Worm (Caenorhabditis elegans) whole organism, young adult: ENCODE measurements around the gene manf-1.

Experiments
- B0336.3 ChIP-seq: fragments of 200-800 bp; sonication (Bioruptor generic); IDR thresholded peaks from 2 replicates; pipeline ENCODE4 v1.3.6; 2022; ENCODE audit warnings: missing genetic modification characterization, missing compliant biosample characterization
- C17E4.6 ChIP-seq: fragments of 200-800 bp; sonication (Bioruptor generic); IDR thresholded peaks from 2 replicates; pipeline ENCODE4 v1.3.6; 2022; ENCODE audit warnings: missing genetic modification reagents, missing genetic modification characterization, missing compliant biosample characterization
- D2030.7 ChIP-seq: fragments of 200-800 bp; sonication (Bioruptor generic); IDR thresholded peaks from 2 replicates; pipeline ENCODE4 v1.3.6; 2022; ENCODE audit warnings: missing genetic modification reagents, missing genetic modification characterization, missing compliant biosample characterization
- F23B12.7 ChIP-seq: sonication (generic microtip); optimal IDR thresholded peaks from 2 replicates; lab custom pipeline; 2017; ENCODE audit warnings: missing genetic modification characterization, mild to moderate bottlenecking, missing compliant biosample characterization, antibody characterized with exemption, moderate library complexity; ENCODE audit not compliant: insufficient read depth
- F33H1.4 ChIP-seq: fragments of 200-800 bp; sonication (Bioruptor generic); IDR thresholded peaks from 2 replicates; pipeline ENCODE4 v1.3.6; 2022; ENCODE audit warnings: missing genetic modification reagents, missing genetic modification characterization, missing compliant biosample characterization
- F37B4.10 ChIP-seq: fragments of 200-800 bp; sonication (Bioruptor generic); IDR thresholded peaks from 2 replicates; pipeline ENCODE4 v1.3.6; 2022; ENCODE audit warnings: missing genetic modification characterization, missing compliant biosample characterization
- F39B2.1 ChIP-seq: fragments of 200-800 bp; sonication (Bioruptor generic); IDR thresholded peaks from 2 replicates; pipeline ENCODE4 v1.3.6; 2022; ENCODE audit warnings: missing genetic modification reagents, missing genetic modification characterization, missing compliant biosample characterization
- K11D2.4 ChIP-seq: fragments of 200-800 bp; sonication (Bioruptor generic); IDR thresholded peaks from 2 replicates; pipeline ENCODE4 v1.3.6; 2022; ENCODE audit warnings: missing genetic modification reagents, missing genetic modification characterization, missing compliant biosample characterization
- K12H6.12 ChIP-seq: fragments of 200-800 bp; sonication (Bioruptor generic); optimal IDR thresholded peaks from 2 replicates; lab custom pipeline; 2018; ENCODE audit warnings: mild to moderate bottlenecking, missing genetic modification characterization, missing compliant biosample characterization
- T07F8.4 ChIP-seq: sonication (generic microtip); optimal IDR thresholded peaks from 2 replicates; lab custom pipeline; 2016; ENCODE audit warnings: mild to moderate bottlenecking, missing genetic modification characterization, moderate library complexity, missing compliant biosample characterization
- Y53G8AR.9 ChIP-seq: fragments of 200-800 bp; sonication (Bioruptor generic); conservative IDR thresholded peaks from 2 replicates; pipeline ENCODE4 v1.3.6; 2022; ENCODE audit warnings: missing genetic modification reagents, missing genetic modification characterization, missing compliant biosample characterization
- Y95B8A.8 ChIP-seq: fragments of 200-800 bp; sonication (Bioruptor generic); IDR thresholded peaks from 2 replicates; pipeline ENCODE4 v1.3.6; 2022; ENCODE audit warnings: missing genetic modification reagents, missing genetic modification characterization, missing compliant biosample characterization
- ama-1 ChIP-seq, 3 experiments: fragments of 150-350 bp in 1 of 3; sonication (generic microtip) in 2 of 3; optimal IDR thresholded peaks; 2 replicates each; lab custom pipeline; 2014 to 2018; ENCODE audit warnings: missing biosample characterization in 2 of 3, missing genetic modification characterization in 2 of 3, missing genetic modification reagents in 2 of 3
- attf-3 ChIP-seq: fragments of 200-800 bp; sonication (Bioruptor generic); conservative IDR thresholded peaks from 2 replicates; pipeline ENCODE4 v1.3.6; 2022; ENCODE audit warnings: missing genetic modification reagents, missing genetic modification characterization, missing compliant biosample characterization
- attf-5 ChIP-seq: fragments of 200-800 bp; sonication (Bioruptor generic); optimal IDR thresholded peaks from 2 replicates; lab custom pipeline; 2018; ENCODE audit warnings: mild to moderate bottlenecking, missing genetic modification characterization, missing compliant biosample characterization
- cebp-1 ChIP-seq, 2 experiments: fragments of 200-800 bp in 1 of 2; sonication (Bioruptor generic) in 1 of 2; sonication (generic microtip) in 1 of 2; IDR thresholded peaks in 1 of 2; optimal IDR thresholded peaks in 1 of 2; 2 replicates each; pipeline versions ENCODE4 v1.3.6 to Lab custom; 2017 to 2022; ENCODE audit warnings: missing compliant biosample characterization in 2 of 2, missing genetic modification characterization in 2 of 2, mild to moderate bottlenecking in 1 of 2, missing genetic modification reagents in 1 of 2, moderate library complexity in 1 of 2
- ceh-100 ChIP-seq: fragments of 200-800 bp; sonication (Bioruptor generic); IDR thresholded peaks from 2 replicates; pipeline ENCODE4 v1.3.6; 2022; ENCODE audit warnings: missing genetic modification reagents, missing genetic modification characterization, missing compliant biosample characterization
- ceh-79 ChIP-seq: sonication (generic microtip); optimal IDR thresholded peaks from 2 replicates; lab custom pipeline; 2017; ENCODE audit warnings: mild to moderate bottlenecking, missing genetic modification characterization, missing compliant biosample characterization
- ceh-91 ChIP-seq: fragments of 200-800 bp; sonication (Bioruptor generic); IDR thresholded peaks from 2 replicates; pipeline ENCODE4 v1.3.6; 2022; ENCODE audit warnings: missing genetic modification reagents, missing genetic modification characterization, missing compliant biosample characterization
- dox-1 ChIP-seq: fragments of 200-800 bp; sonication (Bioruptor generic); IDR thresholded peaks from 2 replicates; pipeline ENCODE4 v1.3.6; 2022; ENCODE audit warnings: missing genetic modification reagents, missing genetic modification characterization, missing compliant biosample characterization
- hmg-1.2 ChIP-seq: fragments of 200-800 bp; sonication (Bioruptor generic); IDR thresholded peaks from 2 replicates; pipeline ENCODE4 v1.3.6; 2022; ENCODE audit warnings: missing genetic modification reagents, missing genetic modification characterization, missing compliant biosample characterization
- let-607 ChIP-seq, 2 experiments: fragments of 200-800 bp in 1 of 2; sonication (Bioruptor generic) in 1 of 2; sonication (generic microtip) in 1 of 2; optimal IDR thresholded peaks; 2 replicates each; lab custom pipeline; 2016 to 2018; ENCODE audit warnings: mild to moderate bottlenecking in 2 of 2, missing compliant biosample characterization in 2 of 2, missing genetic modification characterization in 2 of 2, moderate library complexity in 2 of 2, missing genotype in 1 of 2
- lin-35 ChIP-seq, 3 experiments: fragments of 150-350 bp in 2 of 3; sonication (generic microtip) in 1 of 3; optimal IDR thresholded peaks; 2 replicates each; lab custom pipeline; 2014 to 2018; ENCODE audit warnings: missing biosample characterization in 3 of 3, missing genetic modification characterization in 3 of 3, missing genetic modification reagents in 3 of 3
- lin-40 ChIP-seq: sonication (generic microtip); optimal IDR thresholded peaks from 2 replicates; lab custom pipeline; 2016; ENCODE audit warnings: missing genetic modification characterization, mild to moderate bottlenecking, missing compliant biosample characterization, missing genotype, missing genetic modification reagents
- lin-54 ChIP-seq: fragments of 200-800 bp; sonication (Bioruptor generic); optimal IDR thresholded peaks from 2 replicates; lab custom pipeline; 2018; ENCODE audit warnings: mild to moderate bottlenecking, missing genetic modification characterization, missing compliant biosample characterization
- lsl-1 ChIP-seq: fragments of 200-800 bp; sonication (Bioruptor generic); optimal IDR thresholded peaks from 2 replicates; lab custom pipeline; 2018; ENCODE audit warnings: mild to moderate bottlenecking, missing genetic modification characterization, moderate library complexity, missing compliant biosample characterization
- madf-6 ChIP-seq: fragments of 200-800 bp; sonication (Bioruptor generic); IDR thresholded peaks from 2 replicates; pipeline ENCODE4 v1.3.6; 2022; ENCODE audit warnings: missing genetic modification reagents, missing genetic modification characterization, missing compliant biosample characterization
- madf-8 ChIP-seq: fragments of 200-800 bp; sonication (Bioruptor generic); conservative IDR thresholded peaks from 2 replicates; pipeline ENCODE4 v1.3.6; 2022; ENCODE audit warnings: missing genetic modification reagents, missing genetic modification characterization, missing compliant biosample characterization
- mcd-1 ChIP-seq: fragments of 200-800 bp; sonication (Bioruptor generic); IDR thresholded peaks from 2 replicates; pipeline ENCODE4 v1.3.6; 2022; ENCODE audit warnings: missing genetic modification reagents, missing genetic modification characterization, missing compliant biosample characterization
- nfya-1 ChIP-seq: sonication (generic microtip); optimal IDR thresholded peaks from 2 replicates; lab custom pipeline; 2017; ENCODE audit warnings: antibody characterized with exemption, missing compliant biosample characterization, missing genetic modification characterization, borderline replicate concordance; ENCODE audit not compliant: insufficient read depth
- nhr-27 ChIP-seq: fragments of 200-800 bp; sonication (Bioruptor generic); optimal IDR thresholded peaks from 2 replicates; lab custom pipeline; 2018; ENCODE audit warnings: mild to moderate bottlenecking, missing genetic modification characterization, moderate library complexity, missing compliant biosample characterization
- nhr-80 ChIP-seq: sonication (generic microtip); optimal IDR thresholded peaks from 2 replicates; lab custom pipeline; 2016; ENCODE audit warnings: missing genetic modification characterization, missing compliant biosample characterization
- pbrm-1 ChIP-seq: fragments of 200-800 bp; sonication (Bioruptor generic); IDR thresholded peaks from 2 replicates; pipeline ENCODE4 v1.3.6; 2022; ENCODE audit warnings: missing genetic modification reagents, missing genetic modification characterization, missing compliant biosample characterization
- rcor-1 ChIP-seq: fragments of 200-800 bp; sonication (Bioruptor generic); IDR thresholded peaks from 2 replicates; pipeline ENCODE4 v1.3.6; 2022; ENCODE audit warnings: missing genetic modification reagents, missing genetic modification characterization, missing compliant biosample characterization
- snpc-4 ChIP-seq, 5 experiments: fragments of 150-350 bp in 1 of 5; sonication (generic microtip) in 4 of 5; optimal IDR thresholded peaks; 2 replicates each; lab custom pipeline; 2014 to 2018; ENCODE audit warnings: missing genetic modification characterization in 5 of 5, missing biosample characterization in 3 of 5, antibody characterized with exemption in 2 of 5, mild to moderate bottlenecking in 2 of 5, missing compliant biosample characterization in 2 of 5, missing genotype in 2 of 5, moderate library complexity in 2 of 5, missing genetic modification reagents in 1 of 5
- tbp1 ChIP-seq: fragments of 200-800 bp; sonication (Bioruptor generic); optimal IDR thresholded peaks from 2 replicates; lab custom pipeline; 2018; ENCODE audit warnings: mild to moderate bottlenecking, missing genetic modification characterization, missing compliant biosample characterization
- tlf-1 ChIP-seq: fragments of 200-800 bp; sonication (Bioruptor generic); optimal IDR thresholded peaks from 2 replicates; lab custom pipeline; 2018; ENCODE audit warnings: mild to moderate bottlenecking, missing genetic modification characterization, missing compliant biosample characterization
- ztf-18 ChIP-seq: sonication (generic microtip); optimal IDR thresholded peaks from 2 replicates; lab custom pipeline; 2016; ENCODE audit warnings: missing genotype, mild to moderate bottlenecking, missing genetic modification characterization, missing compliant biosample characterization
- ztf-3 ChIP-seq: fragments of 200-800 bp; sonication (Bioruptor generic); optimal IDR thresholded peaks from 2 replicates; lab custom pipeline; 2018; ENCODE audit warnings: mild to moderate bottlenecking, missing genetic modification characterization, missing compliant biosample characterization

manf-1 gene

ce11 chrIV:2928409-2928808 is at the start of gene manf-1:
TSS of gene manf-1 (minus strand) at chrIV:2928421.
- TF ChIP-seq attf-5 (peak; percentile 35), rcor-1 (GFP tag; lab: Robert Waterston, UW) (0 out of 2 replicates have a peak, but pooled peaks have one; percentile 36), F23B12.7 (tag; lab: Kevin White, UChicago) (peak; percentile 2), K12H6.12 (peak; percentile 26), snpc-4 (GFP tag; optimal IDR thresholded peaks at IDR 0.05; lab: Kevin White, UChicago) (no peak), snpc-4 (tag; optimal IDR thresholded peaks at IDR 0.05; lab: Kevin White, UChicago) (peak in 1 of 4 experiments; percentile 72), madf-8 (GFP tag; lab: Robert Waterston, UW) (0 out of 2 replicates have a peak, but pooled peaks have one; percentile 12), F39B2.1 (GFP tag; lab: Robert Waterston, UW) (no peak), T07F8.4 (tag; lab: Kevin White, UChicago) (no peak), ztf-3 (GFP tag; lab: Kevin White, UChicago) (no peak), ceh-79 (no peak), nhr-27 (tag; lab: Kevin White, UChicago) (no peak), ama-1 (optimal IDR thresholded peaks at IDR 0.05; lab: Kevin White, UChicago) (peak; percentile 26), ama-1 (GFP tag; optimal IDR thresholded peaks at IDR 0.05; lab: Kevin White, UChicago) (no peak), K11D2.4 (GFP tag; lab: Robert Waterston, UW) (peak; percentile 77), lin-54 (peak; percentile 60), ztf-18 (tag; lab: Kevin White, UChicago) (peak; percentile 94), cebp-1 (GFP tag; IDR thresholded peaks at IDR 0.05; lab: Robert Waterston, UW) (no peak), cebp-1 (tag; optimal IDR thresholded peaks at IDR 0.05; lab: Kevin White, UChicago) (peak; percentile 67), let-607 (tag; optimal IDR thresholded peaks at IDR 0.05; lab: Kevin White, UChicago) (peak; percentile 78 to 88), ceh-91 (GFP tag; lab: Robert Waterston, UW) (no peak), C17E4.6 (GFP tag; lab: Robert Waterston, UW) (0 out of 2 replicates have a peak, but pooled peaks have one; percentile 29), dox-1 (GFP tag; lab: Robert Waterston, UW) (peak; percentile 64; the same call in 1 of the 2 replicates), nfya-1 (no peak), pbrm-1 (peak; percentile 77), lin-35 (GFP tag; optimal IDR thresholded peaks at IDR 0.05; lab: Kevin White, UChicago) (peak in 1 of 3 experiments; percentile 71), lin-40 (tag; lab: Kevin White, UChicago) (peak; percentile 75), lsl-1 (peak; percentile 51), ceh-100 (peak; percentile 49; the same call in 1 of the 2 replicates), mcd-1 (peak; percentile 86), D2030.7 (0 out of 2 replicates have a peak, but pooled peaks have one; percentile 9), nhr-80 (tag; lab: Kevin White, UChicago) (peak; percentile 32), madf-6 (GFP tag; lab: Robert Waterston, UW) (peak; percentile 67; the same call in 1 of the 2 replicates), tbp1 (GFP tag; lab: Kevin White, UChicago) (peak; percentile 32), attf-3 (GFP tag; lab: Robert Waterston, UW) (peak; percentile 43), hmg-1.2 (GFP tag; lab: Robert Waterston, UW) (peak; percentile 45; the same call in 1 of the 2 replicates), F37B4.10 (no peak), tlf-1 (no peak), Y95B8A.8 (GFP tag; lab: Robert Waterston, UW) (no peak), B0336.3 (GFP tag; lab: Robert Waterston, UW) (0 out of 2 replicates have a peak, but pooled peaks have one; percentile 47), Y53G8AR.9 (GFP tag; lab: Robert Waterston, UW) (peak; percentile 70; the same call in 1 of the 2 replicates), F33H1.4 (GFP tag; lab: Robert Waterston, UW) (peak; percentile 61)
